Worm (Caenorhabditis elegans) whole organism, L3 larva: ENCODE results near the gene twk-7.
A peak's percentile ranks its signal among the peaks of the same experiment; 100 is the strongest.

ENCODE experiments used
- R02D3.7 ChIP-seq: fragments of 150-350 bp; optimal IDR thresholded peaks from 2 replicates; lab custom pipeline; 2014; ENCODE audit warnings: missing biosample characterization, missing genetic modification characterization
- ceh-82 ChIP-seq: fragments of 150-350 bp; optimal IDR thresholded peaks from 2 replicates; lab custom pipeline; 2014; ENCODE audit warnings: missing biosample characterization, missing genetic modification characterization
- elt-1 ChIP-seq: fragments of 150-350 bp; optimal IDR thresholded peaks from 2 replicates; lab custom pipeline; 2014; ENCODE audit warnings: missing biosample characterization, missing genetic modification characterization
- jun-1 ChIP-seq: fragments of 150-350 bp; optimal IDR thresholded peaks from 2 replicates; lab custom pipeline; 2014; ENCODE audit warnings: missing biosample characterization, missing genetic modification reagents, missing genetic modification characterization
- nfya-1 ChIP-seq: sonication (generic microtip); optimal IDR thresholded peaks from 2 replicates; lab custom pipeline; 2017; ENCODE audit warnings: missing genetic modification characterization, mild to moderate bottlenecking, missing compliant biosample characterization, antibody characterized with exemption, moderate library complexity; ENCODE audit not compliant: insufficient read depth
- nhr-28 ChIP-seq: fragments of 150-350 bp; optimal IDR thresholded peaks from 2 replicates; lab custom pipeline; 2014; ENCODE audit warnings: missing biosample characterization, missing genetic modification characterization
- nhr-43 ChIP-seq: sonication (generic microtip); optimal IDR thresholded peaks from 2 replicates; lab custom pipeline; 2016; ENCODE audit warnings: mild to moderate bottlenecking, missing genetic modification characterization, missing compliant biosample characterization; ENCODE audit not compliant: poor library complexity, severe bottlenecking
- pha-4 ChIP-seq: fragments of 150-350 bp; optimal IDR thresholded peaks from 2 replicates; lab custom pipeline; 2014; ENCODE audit warnings: missing biosample characterization, missing genetic modification reagents, missing genetic modification characterization
- pqm-1 ChIP-seq: fragments of 150-350 bp; optimal IDR thresholded peaks from 2 replicates; lab custom pipeline; 2017; ENCODE audit warnings: missing biosample characterization, missing genetic modification characterization, inconsistent platforms
- skn-1 ChIP-seq: fragments of 150-350 bp; optimal IDR thresholded peaks from 2 replicates; lab custom pipeline; 2014; ENCODE audit warnings: missing biosample characterization, missing genetic modification characterization
- zag-1 ChIP-seq: fragments of 150-350 bp; optimal IDR thresholded peaks from 2 replicates; lab custom pipeline; 2014; ENCODE audit warnings: missing biosample characterization, missing genetic modification characterization
- ztf-11 ChIP-seq: fragments of 150-350 bp; optimal IDR thresholded peaks from 2 replicates; lab custom pipeline; 2014; ENCODE audit warnings: missing biosample characterization, missing genetic modification characterization

DNA sequence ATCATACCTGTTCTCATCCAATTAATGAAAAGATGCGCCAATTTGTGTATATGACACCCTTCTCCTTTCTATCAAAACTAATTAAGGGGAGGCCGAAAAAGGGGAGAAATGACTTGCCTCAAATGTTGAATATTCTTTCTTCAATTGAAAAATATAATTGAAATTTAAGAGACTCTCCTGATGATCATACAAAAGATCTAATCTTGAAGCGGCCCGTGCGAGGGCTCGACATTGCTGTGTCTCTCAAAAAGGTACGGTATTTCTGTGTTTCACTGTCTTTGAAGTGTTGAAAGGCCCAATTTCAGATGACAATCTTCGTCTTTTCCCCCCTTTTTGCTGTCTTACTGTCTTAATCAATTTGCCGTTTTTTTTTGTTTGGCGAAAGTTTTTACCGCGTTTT is 22.5 kb downstream of the twk-7 start:
- TF ChIP-seq nhr-43 (tag; lab: Kevin White, UChicago) (no peak), skn-1 (no peak), zag-1 (tag; lab: Kevin White, UChicago) (no peak), pha-4 (tag; lab: Kevin White, UChicago) (no peak), R02D3.7 (no peak), elt-1 (tag; lab: Kevin White, UChicago) (peak; percentile 94), pqm-1 (no peak), ztf-11 (tag; lab: Kevin White, UChicago) (no peak), nhr-28 (tag; lab: Kevin White, UChicago) (no peak), ceh-82 (tag; lab: Kevin White, UChicago) (no peak), jun-1 (no peak), nfya-1 (tag; lab: Kevin White, UChicago) (peak; percentile 87)
